Worm (Caenorhabditis elegans): Measurements from ENCODE around the gene R10E9.3.
A peak's percentile ranks its signal among the peaks of the same experiment; 100 is the strongest.

The R10E9.3 gene

DNA sequence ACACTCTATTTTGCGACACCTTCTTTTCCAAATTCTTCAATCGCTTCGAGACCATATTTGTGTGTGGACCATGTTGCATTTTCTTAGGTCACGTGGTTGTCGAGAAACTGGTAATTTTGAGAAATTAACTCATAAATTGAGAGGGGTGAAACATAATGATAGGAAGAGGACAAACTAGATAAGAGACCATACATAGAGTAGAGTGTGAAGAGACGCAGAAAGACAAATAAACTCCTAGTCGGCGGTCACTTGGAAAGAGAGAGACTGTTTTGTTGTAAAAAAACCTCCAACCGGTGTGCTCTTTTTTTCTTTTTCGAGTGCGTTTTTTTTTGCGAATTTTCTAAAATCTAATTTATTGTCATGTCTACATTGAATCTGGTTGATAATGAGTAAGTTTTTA is at the start of gene R10E9.3:
R10E9.3 (plus strand) TSS at position 235 of the 400 bp plus-strand sequence.
- TF ChIP-seq W03F9.2 (tag; optimal IDR thresholded peaks at IDR 0.05): no peak
- no peak for TF ChIP-seq him-1 (tag; optimal IDR thresholded peaks at IDR 0.05)
- no peak for TF ChIP-seq dao-5 (tag; optimal IDR thresholded peaks at IDR 0.05)

DNA sequence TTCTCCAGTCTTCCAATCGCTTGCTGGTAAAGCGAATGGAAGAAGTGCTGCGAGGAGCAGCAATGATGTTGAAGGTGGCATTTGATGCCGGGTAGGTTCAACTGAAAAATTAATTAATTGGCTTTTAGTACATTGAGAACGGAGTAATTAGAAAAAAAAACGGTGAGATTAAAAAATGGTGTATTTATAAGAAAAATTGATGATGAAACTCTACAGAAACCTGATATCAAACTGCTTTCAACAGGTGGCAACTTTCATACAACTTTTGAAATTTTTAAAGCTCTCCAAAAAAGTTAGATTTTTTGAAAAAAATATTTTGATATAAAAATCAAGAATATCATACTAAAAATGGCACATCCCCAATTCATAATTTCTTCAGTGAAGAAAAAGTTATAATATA is 46.0 kb upstream of the R10E9.3 start, which contains the start of gene pat-3:
pat-3 (minus strand) TSS at position 101 of the 400 bp plus-strand sequence.
- TF ChIP-seq dao-5 (tag; optimal IDR thresholded peaks at IDR 0.05): no peak
- TF ChIP-seq W03F9.2 (tag; optimal IDR thresholded peaks at IDR 0.05): no peak
- TF ChIP-seq him-1 (tag; optimal IDR thresholded peaks at IDR 0.05): no peak

DNA sequence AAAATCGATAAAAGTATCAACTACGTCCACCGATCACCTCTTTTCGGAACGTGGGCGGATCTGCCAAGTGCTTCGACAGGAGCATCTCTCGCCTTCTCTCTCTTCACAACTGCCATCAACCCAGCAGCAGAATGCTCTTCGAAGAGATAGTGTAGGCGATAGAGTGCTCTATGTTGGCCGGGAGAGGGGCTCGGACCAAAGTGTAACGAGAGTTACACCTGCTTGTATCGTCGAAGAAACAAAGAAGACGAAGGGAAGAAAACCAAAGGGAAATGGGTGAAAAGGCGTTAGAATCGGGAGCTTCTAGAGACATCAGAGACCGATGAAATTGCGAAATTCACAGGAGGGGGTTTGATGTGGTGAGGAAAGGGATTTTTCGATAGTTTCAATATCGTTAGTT is 45.2 kb upstream of the R10E9.3 start:
- TF ChIP-seq W03F9.2 (tag; optimal IDR thresholded peaks at IDR 0.05): no peak
- TF ChIP-seq dao-5 (tag; optimal IDR thresholded peaks at IDR 0.05): no peak
- no peak for TF ChIP-seq him-1 (tag; optimal IDR thresholded peaks at IDR 0.05)

DNA sequence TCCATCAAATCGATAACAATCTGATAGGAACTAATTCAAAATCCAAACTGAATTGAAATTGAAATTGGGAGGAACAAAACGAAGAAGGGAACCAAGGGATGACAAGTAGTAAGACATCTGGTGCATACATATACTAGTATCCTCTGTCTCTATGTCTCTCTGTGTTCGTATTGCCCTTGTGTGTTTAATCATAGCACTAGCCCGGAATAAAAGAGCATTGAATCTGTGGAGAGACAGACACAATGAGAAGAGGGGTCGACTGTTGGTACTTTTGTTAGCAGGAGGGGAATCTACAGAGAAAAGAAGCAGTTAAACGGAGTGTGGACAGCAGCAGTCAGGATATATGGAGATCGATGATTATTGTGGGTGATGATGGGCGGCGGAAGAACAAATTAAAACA is 44.3 kb upstream of the R10E9.3 start:
- TF ChIP-seq him-1 (tag; optimal IDR thresholded peaks at IDR 0.05) (no peak), dao-5 (tag; optimal IDR thresholded peaks at IDR 0.05) (no peak), W03F9.2 (tag; optimal IDR thresholded peaks at IDR 0.05) (no peak)

DNA sequence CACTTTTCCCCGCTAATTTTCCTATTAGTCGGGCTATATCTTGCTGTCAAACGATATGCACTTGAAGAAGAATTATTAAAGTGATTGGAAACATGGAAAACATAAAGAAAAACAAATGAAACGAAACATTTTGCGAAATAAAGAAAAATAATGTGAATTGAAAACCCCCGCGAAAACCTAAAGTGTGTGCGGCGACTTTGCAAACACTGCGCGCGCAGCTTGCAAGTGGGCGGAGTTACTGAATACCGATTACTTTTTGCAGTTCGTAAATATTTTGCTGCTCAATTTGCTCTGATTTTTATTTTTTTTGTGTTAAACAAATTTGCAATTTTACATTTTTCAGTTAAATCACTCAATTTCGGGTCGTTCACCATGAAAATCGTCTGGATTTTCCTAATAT is 43.4 kb upstream of the R10E9.3 start, which contains the start of gene ccdc-47:
ccdc-47 (plus strand) TSS at position 344 of the 400 bp plus-strand sequence.
- TF ChIP-seq dao-5 (tag; optimal IDR thresholded peaks at IDR 0.05): no peak
- TF ChIP-seq W03F9.2 (tag; optimal IDR thresholded peaks at IDR 0.05): peak; percentile 85

DNA sequence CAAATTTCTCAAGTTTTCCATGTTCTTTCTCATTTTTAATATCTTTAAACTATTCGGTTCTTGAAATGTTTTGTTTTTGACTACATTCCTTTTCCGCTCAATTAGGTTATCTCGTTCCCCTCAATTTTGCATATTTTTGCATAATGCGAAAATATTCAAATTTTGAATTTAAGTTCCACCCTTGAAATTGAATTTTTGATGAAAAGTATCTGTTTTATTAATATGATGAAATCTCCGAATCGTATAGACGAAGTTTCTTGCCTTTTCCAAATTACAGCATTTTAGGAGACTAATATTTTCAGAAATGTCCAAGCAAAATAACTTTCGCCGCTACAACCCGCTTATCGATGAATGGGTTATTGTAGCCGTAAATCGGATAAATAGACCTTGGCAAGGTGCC is 41.5 kb upstream of the R10E9.3 start, which contains the start of gene ZK1058.3:
ZK1058.3 (plus strand) TSS at position 301 of the 400 bp plus-strand sequence.
- no peak for TF ChIP-seq dao-5 (tag; optimal IDR thresholded peaks at IDR 0.05)
- TF ChIP-seq W03F9.2 (tag; optimal IDR thresholded peaks at IDR 0.05): no peak
- no peak for TF ChIP-seq him-1 (tag; optimal IDR thresholded peaks at IDR 0.05)

DNA sequence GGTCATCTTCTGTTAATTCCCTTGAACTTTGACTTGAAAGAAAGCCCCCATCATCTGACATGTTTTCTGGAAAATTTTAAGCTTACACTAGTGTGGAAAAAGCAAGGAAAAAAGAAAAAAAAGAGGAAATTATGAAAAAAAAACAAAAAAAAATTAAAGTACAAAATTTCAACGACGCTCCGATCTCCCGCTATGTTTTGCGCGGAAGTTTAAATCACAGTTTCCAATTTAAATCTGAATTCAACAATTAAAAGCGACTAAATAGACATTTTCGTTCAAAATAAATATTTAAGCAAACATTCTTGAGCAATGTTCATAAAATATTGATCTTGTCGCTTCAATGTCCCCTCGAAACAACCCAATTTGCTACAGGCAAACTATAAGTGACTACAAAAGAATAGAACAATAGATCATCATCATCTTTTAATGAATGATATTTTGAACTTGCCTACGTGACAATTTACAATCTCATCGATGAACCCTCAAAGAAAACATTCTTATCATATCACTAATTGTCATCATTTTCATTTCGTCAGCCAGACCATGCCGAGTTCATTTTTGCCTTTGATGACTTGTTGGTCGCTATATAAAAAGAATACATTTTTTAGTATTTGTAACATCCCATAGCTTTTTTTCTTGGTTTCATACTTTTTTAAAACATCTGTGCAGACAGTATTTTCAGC is 38.2 kb upstream of the R10E9.3 start, which contains the start of the genes metl-6 and nit-1:
metl-6 (minus strand) TSS at position 66 of the 683 bp plus-strand sequence.
nit-1 (plus strand) TSS at position 562 of the 683 bp plus-strand sequence.
- TF ChIP-seq dao-5 (tag; optimal IDR thresholded peaks at IDR 0.05) (no peak), W03F9.2 (tag; optimal IDR thresholded peaks at IDR 0.05) (no peak), him-1 (tag; optimal IDR thresholded peaks at IDR 0.05) (no peak)

DNA sequence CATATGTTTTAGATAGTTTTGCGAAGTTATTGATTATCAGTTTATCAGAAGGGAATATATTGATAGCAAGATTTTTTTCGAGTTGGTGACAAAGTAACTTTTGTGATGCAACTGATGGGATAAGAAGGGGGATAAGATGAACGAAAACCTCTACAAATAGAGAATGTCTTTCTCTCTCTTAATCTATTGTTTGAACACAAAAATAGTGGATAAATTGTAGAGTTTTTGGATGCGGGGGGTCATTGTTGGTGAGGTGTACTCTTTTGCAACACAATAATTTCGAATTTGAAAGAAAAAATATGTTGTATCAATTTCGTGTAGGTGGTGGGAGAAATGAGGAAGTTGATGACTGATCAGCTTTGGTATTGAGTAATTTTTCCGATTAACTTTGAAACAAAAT is 33.9 kb upstream of the R10E9.3 start, which contains the start of gene ZK1058.9:
ZK1058.9 (minus strand) TSS at position 101 of the 400 bp plus-strand sequence.
- TF ChIP-seq W03F9.2 (tag; optimal IDR thresholded peaks at IDR 0.05): no peak
- no peak for TF ChIP-seq dao-5 (tag; optimal IDR thresholded peaks at IDR 0.05)
- TF ChIP-seq him-1 (tag; optimal IDR thresholded peaks at IDR 0.05): no peak

DNA sequence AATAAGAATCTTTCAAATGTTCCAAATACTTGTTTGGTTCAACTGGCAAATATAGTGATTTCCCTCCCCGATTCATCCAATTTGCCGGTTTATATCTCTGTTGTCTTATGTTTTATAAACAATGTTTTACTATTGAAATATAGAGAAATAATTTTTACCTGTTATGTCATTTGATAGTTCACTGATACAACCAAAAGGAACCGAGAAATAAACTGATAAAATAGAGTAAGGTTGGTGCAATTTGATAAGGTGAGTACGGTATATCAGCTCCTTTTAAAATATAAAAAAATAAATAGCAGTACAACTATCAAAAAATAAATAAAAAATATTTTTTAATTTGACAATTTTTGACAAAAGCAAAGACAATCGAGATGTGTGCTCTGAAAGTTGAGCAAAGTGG is 33.2 kb upstream of the R10E9.3 start:
- no peak for TF ChIP-seq dao-5 (tag; optimal IDR thresholded peaks at IDR 0.05)
- TF ChIP-seq W03F9.2 (tag; optimal IDR thresholded peaks at IDR 0.05): no peak
- TF ChIP-seq him-1 (tag; optimal IDR thresholded peaks at IDR 0.05): no peak

DNA sequence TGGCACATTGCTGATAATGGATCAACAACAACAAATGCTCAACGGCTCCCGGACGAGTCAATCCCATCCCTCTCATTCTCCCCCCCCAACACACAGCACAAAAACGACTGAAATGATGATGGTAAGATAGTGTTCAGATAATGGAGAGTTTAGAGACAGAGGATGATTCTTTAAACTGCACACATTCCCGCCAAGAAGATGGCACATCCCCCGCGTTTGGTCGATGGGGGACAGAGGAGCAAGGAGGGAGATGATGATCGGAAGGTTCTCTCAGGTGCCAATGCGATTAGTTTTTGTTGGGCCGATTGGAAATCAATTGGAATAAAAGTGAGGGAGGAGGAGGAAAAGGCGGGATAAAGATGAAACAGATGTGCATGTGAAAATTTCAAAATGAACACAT is 32.6 kb upstream of the R10E9.3 start:
- TF ChIP-seq W03F9.2 (tag; optimal IDR thresholded peaks at IDR 0.05) (no peak), dao-5 (tag; optimal IDR thresholded peaks at IDR 0.05) (no peak), him-1 (tag; optimal IDR thresholded peaks at IDR 0.05) (no peak)

DNA sequence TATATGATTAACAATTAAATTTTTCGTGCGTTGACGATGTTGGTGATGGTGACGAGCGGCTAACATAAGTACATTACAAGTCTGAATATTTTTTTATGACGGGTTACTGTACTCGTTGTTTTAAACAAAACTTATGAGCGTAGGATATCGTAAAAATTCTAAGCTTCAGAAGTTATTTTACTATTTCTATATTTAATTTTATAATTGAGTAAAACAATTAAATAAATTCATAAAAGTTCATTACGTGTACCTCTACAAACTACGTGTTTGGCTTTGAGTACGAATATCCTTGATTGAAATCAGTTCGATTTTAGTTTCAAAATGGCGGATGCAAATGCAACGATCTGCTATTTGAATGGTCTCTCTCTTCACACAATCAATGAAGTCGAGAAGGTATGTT is 31.9 kb upstream of the R10E9.3 start, which contains the start of gene F37A8.1:
F37A8.1 (plus strand) TSS at position 301 of the 400 bp plus-strand sequence.
- no peak for TF ChIP-seq W03F9.2 (tag; optimal IDR thresholded peaks at IDR 0.05)
- no peak for TF ChIP-seq him-1 (tag; optimal IDR thresholded peaks at IDR 0.05)
- no peak for TF ChIP-seq dao-5 (tag; optimal IDR thresholded peaks at IDR 0.05)

DNA sequence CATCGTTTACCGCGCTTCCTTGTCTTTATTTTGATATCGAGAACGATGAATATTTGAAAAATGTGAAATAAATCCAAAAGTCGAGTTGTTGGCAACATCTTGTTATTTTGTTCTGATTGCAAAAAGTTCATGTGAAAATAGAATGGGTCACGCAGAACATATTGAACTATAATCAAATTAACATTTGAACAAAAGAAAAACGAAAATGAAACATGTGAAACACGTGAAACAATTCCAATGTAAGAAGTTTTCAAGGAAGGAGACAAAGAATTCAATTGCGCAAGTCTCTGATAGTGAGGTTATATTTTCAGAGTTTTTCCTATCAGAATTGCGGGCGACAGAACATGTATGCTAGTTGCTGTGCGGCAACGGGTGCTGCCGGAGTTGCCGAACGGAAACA is 28.6 kb upstream of the R10E9.3 start, which contains the start of gene F37A8.2:
F37A8.2 (minus strand) TSS at position 101 of the 400 bp plus-strand sequence.
- no peak for TF ChIP-seq dao-5 (tag; optimal IDR thresholded peaks at IDR 0.05)
- TF ChIP-seq him-1 (tag; optimal IDR thresholded peaks at IDR 0.05): no peak
- TF ChIP-seq W03F9.2 (tag; optimal IDR thresholded peaks at IDR 0.05): no peak

DNA sequence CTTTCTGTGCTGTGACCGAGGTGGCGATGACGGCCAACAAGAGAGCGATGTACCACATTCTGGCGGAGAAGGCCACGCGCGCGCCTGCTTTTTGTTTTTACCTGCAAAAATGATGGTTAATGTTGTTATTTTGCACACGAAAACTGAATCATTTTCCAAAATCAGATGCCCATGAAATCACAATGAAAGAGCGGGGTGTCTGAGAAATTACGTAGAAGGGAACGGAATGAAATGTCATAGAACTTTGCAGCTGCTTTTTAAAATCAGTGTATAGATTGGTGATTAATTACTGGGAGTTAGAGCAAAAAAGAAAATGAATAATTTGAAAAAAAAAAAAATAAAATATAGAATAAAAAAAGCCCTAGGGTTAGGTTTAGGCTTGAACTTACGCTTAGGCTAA is 24.2 kb upstream of the R10E9.3 start, which contains the start of gene npl-10:
npl-10 (minus strand) TSS at position 101 of the 400 bp plus-strand sequence.
- TF ChIP-seq dao-5 (tag; optimal IDR thresholded peaks at IDR 0.05) (no peak), W03F9.2 (tag; optimal IDR thresholded peaks at IDR 0.05) (no peak), him-1 (tag; optimal IDR thresholded peaks at IDR 0.05) (no peak)

DNA sequence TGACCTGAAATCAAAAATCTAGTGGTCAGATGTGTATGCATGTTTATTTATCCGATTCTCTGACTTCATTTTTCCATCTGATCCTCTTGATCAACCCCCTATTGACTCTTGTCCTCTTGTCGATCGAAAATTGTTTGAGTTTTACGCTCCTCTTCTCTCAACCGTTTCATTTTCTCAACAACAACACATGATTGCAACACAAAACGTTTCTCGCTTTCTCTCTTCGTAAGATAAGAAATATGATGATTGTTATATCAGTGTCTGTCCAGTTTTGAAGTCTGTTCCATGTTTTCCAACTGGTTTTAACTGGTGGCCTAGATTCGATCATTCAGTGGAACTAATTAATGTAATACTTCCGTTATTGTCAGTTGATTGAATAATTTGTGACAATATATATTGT is 8.0 kb upstream of the R10E9.3 start:
- TF ChIP-seq dao-5 (tag; optimal IDR thresholded peaks at IDR 0.05) (no peak), him-1 (tag; optimal IDR thresholded peaks at IDR 0.05) (no peak), W03F9.2 (tag; optimal IDR thresholded peaks at IDR 0.05) (no peak)

Measured in whole organism, L4/young adult.